Fruit fly (Drosophila melanogaster) whole organism, embryonic: Measurements from ENCODE around the gene Adgf-D.
A peak's percentile ranks its signal among the peaks of the same experiment; 100 is the strongest.

Experiments
- Adf1 ChIP-seq: fragments of 200-800 bp; sonication (Bioruptor generic); IDR thresholded peaks from 2 replicates; pipeline ENCODE4 v1.3.6; 2022; ENCODE audit warnings: missing biosample characterization, missing genetic modification characterization
- Aef1 ChIP-seq: fragments of 200-800 bp; sonication (Bioruptor generic); IDR thresholded peaks from 3 replicates; pipeline ENCODE4 v1.3.6; 2022; ENCODE audit warnings: missing biosample characterization, missing genetic modification characterization
- Bteb2 ChIP-seq: fragments of 200-800 bp; sonication (Bioruptor generic); optimal IDR thresholded peaks from 2 replicates; lab custom pipeline; 2016; ENCODE audit warnings: missing biosample characterization, missing genetic modification characterization
- CG10321 ChIP-seq: fragments of 200-800 bp; sonication (Bioruptor generic); IDR thresholded peaks from 2 replicates; pipeline ENCODE4 v1.3.6; 2022; ENCODE audit warnings: missing biosample characterization, missing genetic modification characterization
- CG10959 ChIP-seq: fragments of 200-800 bp; sonication (Bioruptor generic); IDR thresholded peaks from 2 replicates; pipeline ENCODE4 v1.3.6; 2022; ENCODE audit warnings: missing biosample characterization, missing genetic modification characterization
- CG12299 ChIP-seq: fragments of 200-800 bp; sonication (Bioruptor generic); optimal IDR thresholded peaks from 2 replicates; lab custom pipeline; 2018; ENCODE audit warnings: missing biosample characterization, mild to moderate bottlenecking, missing genetic modification characterization
- CG17385 ChIP-seq: fragments of 200-800 bp; sonication (Bioruptor generic); optimal IDR thresholded peaks from 3 replicates; lab custom pipeline; 2018; ENCODE audit warnings: missing biosample characterization, mild to moderate bottlenecking, missing genetic modification characterization
- CG17802 ChIP-seq: fragments of 200-800 bp; sonication (Bioruptor generic); optimal IDR thresholded peaks from 2 replicates; lab custom pipeline; 2018; ENCODE audit warnings: missing biosample characterization, mild to moderate bottlenecking, missing genetic modification characterization, moderate library complexity
- CG1792 ChIP-seq: fragments of 200-800 bp; sonication (Bioruptor generic); optimal IDR thresholded peaks from 2 replicates; lab custom pipeline; 2016; ENCODE audit warnings: missing biosample characterization, missing genetic modification characterization
- CG32532 ChIP-seq: fragments of 200-800 bp; sonication (Bioruptor generic); IDR thresholded peaks from 2 replicates; pipeline ENCODE4 v1.3.6; 2022; ENCODE audit warnings: missing biosample characterization, missing genetic modification characterization
- CG3407 ChIP-seq: fragments of 200-800 bp; sonication (Bioruptor generic); optimal IDR thresholded peaks from 2 replicates; lab custom pipeline; 2018; ENCODE audit warnings: missing biosample characterization, mild to moderate bottlenecking, missing genetic modification characterization
- CG3995 ChIP-seq: fragments of 200-800 bp; sonication (Bioruptor generic); optimal IDR thresholded peaks from 3 replicates; lab custom pipeline; 2016; ENCODE audit warnings: missing biosample characterization, missing genetic modification characterization
- CG4730 ChIP-seq: fragments of 200-800 bp; sonication (Bioruptor generic); IDR thresholded peaks from 2 replicates; pipeline ENCODE4 v1.3.6; 2022; ENCODE audit warnings: missing biosample characterization, missing genetic modification characterization
- CG4854 ChIP-seq: fragments of 200-800 bp; sonication (Bioruptor generic); optimal IDR thresholded peaks from 2 replicates; lab custom pipeline; 2016; ENCODE audit warnings: missing biosample characterization, missing genetic modification characterization, inconsistent platforms
- CG7786 ChIP-seq: fragments of 200-800 bp; sonication (Bioruptor generic); optimal IDR thresholded peaks from 2 replicates; lab custom pipeline; 2016; ENCODE audit warnings: missing biosample characterization, missing genetic modification characterization
- CG8388 ChIP-seq: fragments of 200-800 bp; sonication (Bioruptor generic); optimal IDR thresholded peaks from 2 replicates; lab custom pipeline; 2019; ENCODE audit warnings: missing biosample characterization, mild to moderate bottlenecking, missing genetic modification characterization, moderate library complexity
- CoRest ChIP-seq: fragments of 200-800 bp; sonication (Bioruptor generic); optimal IDR thresholded peaks from 3 replicates; lab custom pipeline; 2018; ENCODE audit warnings: missing biosample characterization, mild to moderate bottlenecking, missing genetic modification characterization, moderate library complexity
- D19B ChIP-seq: fragments of 200-800 bp; sonication (Bioruptor generic); optimal IDR thresholded peaks from 2 replicates; lab custom pipeline; 2017; ENCODE audit warnings: missing biosample characterization, mild to moderate bottlenecking, missing genetic modification characterization
- Doc3 ChIP-seq: fragments of 200-800 bp; sonication (Bioruptor generic); IDR thresholded peaks from 3 replicates; pipeline ENCODE4 v1.3.6; 2022; ENCODE audit warnings: missing biosample characterization, missing genetic modification characterization; ENCODE audit not compliant: partially characterized antibody
- Dref ChIP-seq: fragments of 200-800 bp; sonication (Bioruptor generic); IDR thresholded peaks from 2 replicates; pipeline ENCODE4 v1.3.6; 2022; ENCODE audit warnings: missing biosample characterization, missing genetic modification characterization
- ERR ChIP-seq: fragments of 200-800 bp; sonication (Bioruptor generic); optimal IDR thresholded peaks from 2 replicates; lab custom pipeline; 2016; ENCODE audit warnings: missing biosample characterization, missing genetic modification characterization
- GATAe ChIP-seq: fragments of 200-800 bp; sonication (Bioruptor generic); conservative IDR thresholded peaks from 2 replicates; pipeline ENCODE4 v1.3.6; 2022; ENCODE audit warnings: missing biosample characterization, missing genetic modification characterization
- H15 ChIP-seq: fragments of 200-800 bp; sonication (Bioruptor generic); IDR thresholded peaks from 3 replicates; pipeline ENCODE4 v1.3.6; 2022; ENCODE audit warnings: missing biosample characterization, missing genetic modification characterization
- Hand ChIP-seq: fragments of 200-800 bp; sonication (Bioruptor generic); optimal IDR thresholded peaks from 2 replicates; lab custom pipeline; 2017; ENCODE audit warnings: mild to moderate bottlenecking, missing biosample characterization, missing genetic modification reagents, missing genetic modification characterization
- NK7.1 ChIP-seq: fragments of 200-800 bp; sonication (Bioruptor generic); optimal IDR thresholded peaks from 3 replicates; lab custom pipeline; 2016; ENCODE audit warnings: missing biosample characterization, missing genetic modification characterization
- Neu2 ChIP-seq: fragments of 200-800 bp; sonication (Bioruptor generic); optimal IDR thresholded peaks from 3 replicates; lab custom pipeline; 2016; ENCODE audit warnings: missing biosample characterization, missing genetic modification characterization, borderline replicate concordance
- Poxn ChIP-seq: fragments of 200-800 bp; sonication (Bioruptor generic); IDR thresholded peaks from 2 replicates; pipeline ENCODE4 v1.3.6; 2022; ENCODE audit warnings: missing biosample characterization, missing genetic modification characterization
- al ChIP-seq: fragments of 200-800 bp; sonication (Bioruptor generic); IDR thresholded peaks from 2 replicates; pipeline ENCODE4 v1.3.6; 2022; ENCODE audit warnings: missing biosample characterization, missing genetic modification characterization
- amos ChIP-seq: fragments of 200-800 bp; sonication (Bioruptor generic); IDR thresholded peaks from 2 replicates; pipeline ENCODE4 v1.3.6; 2022; ENCODE audit warnings: missing biosample characterization, missing genetic modification characterization; ENCODE audit not compliant: partially characterized antibody
- ara ChIP-seq: fragments of 200-800 bp; sonication (Bioruptor generic); IDR thresholded peaks from 2 replicates; pipeline ENCODE4 v1.3.6; 2022; ENCODE audit warnings: missing biosample characterization, missing genetic modification characterization
- ase ChIP-seq: fragments of 200-800 bp; sonication (Bioruptor generic); IDR thresholded peaks from 3 replicates; pipeline ENCODE4 v1.3.6; 2022; ENCODE audit warnings: missing biosample characterization, missing genetic modification characterization
- br ChIP-seq: fragments of >200 bp; optimal IDR thresholded peaks from 2 replicates; lab custom pipeline; 2017
- btn ChIP-seq: fragments of 200-800 bp; sonication (Bioruptor generic); optimal IDR thresholded peaks from 2 replicates; lab custom pipeline; 2016; ENCODE audit warnings: missing biosample characterization, missing genetic modification characterization
- dmrt99B ChIP-seq: fragments of 200-800 bp; sonication (Bioruptor generic); optimal IDR thresholded peaks from 2 replicates; lab custom pipeline; 2018; ENCODE audit warnings: missing biosample characterization, mild to moderate bottlenecking, missing genetic modification characterization, moderate library complexity
- eve ChIP-seq, 2 experiments: fragments of >200 bp; optimal IDR thresholded peaks; 2 replicates each; lab custom pipeline; 2017; ENCODE audit warnings: missing biosample characterization in 2 of 2, missing genetic modification characterization in 2 of 2
- gcm2 ChIP-seq: fragments of 200-800 bp; sonication (Bioruptor generic); optimal IDR thresholded peaks from 2 replicates; lab custom pipeline; 2016; ENCODE audit warnings: missing biosample characterization, missing genetic modification characterization
- gfzf ChIP-seq: fragments of 200-800 bp; sonication (Bioruptor generic); optimal IDR thresholded peaks from 2 replicates; lab custom pipeline; 2016; ENCODE audit warnings: missing biosample characterization, mild to moderate bottlenecking, missing genetic modification characterization, moderate library complexity
- hb ChIP-seq: fragments of 200-800 bp; sonication (Bioruptor generic); IDR thresholded peaks from 3 replicates; pipeline ENCODE4 v1.3.6; 2022; ENCODE audit warnings: missing biosample characterization, missing genetic modification characterization; ENCODE audit not compliant: partially characterized antibody
- hbn ChIP-seq: fragments of 200-800 bp; sonication (Bioruptor generic); IDR thresholded peaks from 2 replicates; pipeline ENCODE4 v1.3.6; 2022; ENCODE audit warnings: missing biosample characterization, missing genetic modification characterization; ENCODE audit not compliant: partially characterized antibody
- ind ChIP-seq: fragments of 200-800 bp; sonication (Bioruptor generic); optimal IDR thresholded peaks from 3 replicates; lab custom pipeline; 2016; ENCODE audit warnings: missing biosample characterization, missing genetic modification characterization
- kah ChIP-seq: fragments of 200-800 bp; sonication (Bioruptor generic); optimal IDR thresholded peaks from 2 replicates; lab custom pipeline; 2018; ENCODE audit warnings: missing biosample characterization, mild to moderate bottlenecking, missing genetic modification characterization
- lbe ChIP-seq: fragments of 200-800 bp; sonication (Bioruptor generic); optimal IDR thresholded peaks from 2 replicates; lab custom pipeline; 2016; ENCODE audit warnings: missing biosample characterization, mild to moderate bottlenecking, missing genetic modification characterization
- lola ChIP-seq, 3 experiments: fragments of >200 bp in 2 of 3; fragments of 200-800 bp in 1 of 3; sonication (Bioruptor generic) in 1 of 3; optimal IDR thresholded peaks; 2 replicates each; lab custom pipeline; 2017 to 2019; ENCODE audit warnings: missing biosample characterization in 3 of 3, missing genetic modification characterization in 3 of 3, mild to moderate bottlenecking in 1 of 3, moderate library complexity in 1 of 3
- mld ChIP-seq: fragments of 200-800 bp; sonication (Bioruptor generic); IDR thresholded peaks from 3 replicates; pipeline ENCODE4 v1.3.6; 2022; ENCODE audit warnings: missing biosample characterization, missing genetic modification characterization; ENCODE audit not compliant: partially characterized antibody
- odd ChIP-seq: fragments of 200-800 bp; sonication (Bioruptor generic); optimal IDR thresholded peaks from 2 replicates; lab custom pipeline; 2017; ENCODE audit warnings: missing biosample characterization, mild to moderate bottlenecking, missing genetic modification characterization
- pb ChIP-seq: fragments of 200-800 bp; sonication (Bioruptor generic); optimal IDR thresholded peaks from 3 replicates; lab custom pipeline; 2016; ENCODE audit warnings: missing biosample characterization, missing genetic modification characterization
- ranshi ChIP-seq: fragments of 200-800 bp; sonication (Bioruptor generic); IDR thresholded peaks from 2 replicates; pipeline ENCODE4 v1.3.6; 2022; ENCODE audit warnings: missing biosample characterization, missing genetic modification characterization
- sna ChIP-seq: fragments of 200-800 bp; sonication (Bioruptor generic); IDR thresholded peaks from 2 replicates; pipeline ENCODE4 v1.3.6; 2022; ENCODE audit warnings: missing biosample characterization, missing genetic modification characterization; ENCODE audit not compliant: partially characterized antibody
- tna ChIP-seq: fragments of 200-800 bp; sonication (Bioruptor generic); IDR thresholded peaks from 2 replicates; pipeline ENCODE4 v1.3.6; 2022; ENCODE audit warnings: missing biosample characterization, missing genetic modification characterization; ENCODE audit not compliant: partially characterized antibody

The Adgf-D gene

dm6 chr3R:13686371-13687211, 18.6 kb downstream of the Adgf-D start, which contains the start of gene omd (continued):
- TF ChIP-seq dmrt99B (tag; lab: Kevin White, UChicago) (no peak), al (peak; percentile 26; the same call in 1 of the 2 replicates), CG3407 (GFP tag; lab: Kevin White, UChicago) (peak; percentile 81), CG32532 (GFP tag; lab: Robert Waterston, UW) (peak; percentile 43), gfzf (no peak), mld (GFP tag; lab: Robert Waterston, UW) (no peak), Adf1 (GFP tag; lab: Robert Waterston, UW) (peak; percentile 51; the same call in 1 of the 2 replicates), Dref (no peak), ara (GFP tag; lab: Robert Waterston, UW) (peak; percentile 75), Doc3 (GFP tag; lab: Robert Waterston, UW) (no peak), CG4730 (GFP tag; lab: Robert Waterston, UW) (no peak), ind (GFP tag; lab: Kevin White, UChicago) (no peak), lola (GFP tag; optimal IDR thresholded peaks at IDR 0.05; lab: Kevin White, UChicago) (peak in 1 of 3 experiments; percentile 55), CG10321 (GFP tag; lab: Robert Waterston, UW) (no peak), amos (GFP tag; lab: Robert Waterston, UW) (no peak), CG17385 (peak; percentile 61), kah (GFP tag; lab: Kevin White, UChicago) (no peak), eve (GFP tag; optimal IDR thresholded peaks at IDR 0.05; lab: Kevin White, UChicago) (no peak), CoRest (no peak), sna (no peak), Neu2 (no peak), Aef1 (GFP tag; lab: Robert Waterston, UW) (peak; percentile 44; the same call in 2 of the 3 replicates), CG4854 (peak; percentile 38), hb (GFP tag; lab: Robert Waterston, UW) (no peak), CG12299 (tag; lab: Kevin White, UChicago) (peak; percentile 42), pb (GFP tag; lab: Kevin White, UChicago) (peak; percentile 21), CG8388 (GFP tag; lab: Kevin White, UChicago) (peak; percentile 16), ase (GFP tag; lab: Robert Waterston, UW) (0 out of 3 replicates have a peak, but pooled peaks have one; percentile 12), lbe (no peak), hbn (GFP tag; lab: Robert Waterston, UW) (no peak), Bteb2 (peak; percentile 42), Poxn (GFP tag; lab: Robert Waterston, UW) (peak; percentile 19; the same call in 1 of the 2 replicates), CG17802 (tag; lab: Kevin White, UChicago) (no peak), NK7.1 (GFP tag; lab: Kevin White, UChicago) (peak; percentile 53), H15 (GFP tag; lab: Robert Waterston, UW) (0 out of 3 replicates have a peak, but pooled peaks have one; percentile 23), tna (GFP tag; lab: Robert Waterston, UW) (no peak), ranshi (GFP tag; lab: Robert Waterston, UW) (peak; percentile 47; the same call in 1 of the 2 replicates), CG7786 (GFP tag; lab: Kevin White, UChicago) (peak; percentile 47), GATAe (GFP tag; lab: Robert Waterston, UW) (no peak), br (lab: Kevin White, UChicago) (no peak), odd (GFP tag; lab: Kevin White, UChicago) (no peak), ERR (GFP tag; lab: Kevin White, UChicago) (peak; percentile 24), btn (GFP tag; lab: Kevin White, UChicago) (peak; percentile 63), CG1792 (GFP tag; lab: Kevin White, UChicago) (peak; percentile 52), Hand (peak; percentile 41), D19B (GFP tag; lab: Kevin White, UChicago) (no peak), gcm2 (GFP tag; lab: Kevin White, UChicago) (peak; percentile 56), CG3995 (GFP tag; lab: Kevin White, UChicago) (no peak), CG10959 (peak; percentile 56; the same call in 1 of the 2 replicates)
